Worm (Caenorhabditis elegans): ENCODE results near the gene rps-8.

- no peak for TF ChIP-seq T20F7.1 (GFP tag; optimal IDR thresholded peaks at IDR 0.05)
- TF ChIP-seq mdl-1 (tag; optimal IDR thresholded peaks at IDR 0.05): no peak
- TF ChIP-seq gei-8 (GFP tag; optimal IDR thresholded peaks at IDR 0.05): no peak
- no peak for TF ChIP-seq fkh-10 (GFP tag; optimal IDR thresholded peaks at IDR 0.05)
- TF ChIP-seq mdt-29 (GFP tag; IDR thresholded peaks at IDR 0.05): no peak
- TF ChIP-seq spr-1 (tag; optimal IDR thresholded peaks at IDR 0.05): no peak
- TF ChIP-seq nhr-76 (tag; optimal IDR thresholded peaks at IDR 0.05): no peak
- TF ChIP-seq ZK546.5 (tag; optimal IDR thresholded peaks at IDR 0.05): no peak
- TF ChIP-seq nhr-28 (tag; optimal IDR thresholded peaks at IDR 0.05): no peak
- no peak for TF ChIP-seq lir-3 (tag; optimal IDR thresholded peaks at IDR 0.05)
- no peak for TF ChIP-seq lim-7 (GFP tag; IDR thresholded peaks at IDR 0.05)
- TF ChIP-seq ama-1 (optimal IDR thresholded peaks at IDR 0.05): no peak
- TF ChIP-seq daf-12 (tag; optimal IDR thresholded peaks at IDR 0.05): no peak
- TF ChIP-seq ceh-44 (GFP tag; IDR thresholded peaks at IDR 0.05): no peak
Observed at ce11 chrIV:7320688-7321087, 7.0 kb upstream of the rps-8 start.

All from whole organism, L4 larva.